Worm (Caenorhabditis elegans): ENCODE results near the gene C05E11.7.

C05E11.7 gene

ce11 chrX:4577941-4578340 lies 7.5 kb downstream of the C05E11.7 start, which contains the start of gene C05E11.3:
Gene C05E11.3, plus strand, starts transcription at chrX:4578241.
- TF ChIP-seq snpc-4 (tag; optimal IDR thresholded peaks at IDR 0.05): no peak
- TF ChIP-seq lin-32 (GFP tag; optimal IDR thresholded peaks at IDR 0.05): no peak
- TF ChIP-seq lin-13 (tag; optimal IDR thresholded peaks at IDR 0.05): no peak
- no peak for TF ChIP-seq sem-2 (GFP tag; optimal IDR thresholded peaks at IDR 0.05)
- no peak for TF ChIP-seq tbx-8 (GFP tag; optimal IDR thresholded peaks at IDR 0.05)
- TF ChIP-seq nhr-2 (tag; optimal IDR thresholded peaks at IDR 0.05): no peak
- TF ChIP-seq zip-8 (tag; optimal IDR thresholded peaks at IDR 0.05): no peak
- no peak for TF ChIP-seq M03D4.4 (tag; optimal IDR thresholded peaks at IDR 0.05)
- TF ChIP-seq bed-3 (GFP tag; optimal IDR thresholded peaks at IDR 0.05): no peak
- no peak for TF ChIP-seq elt-3 (tag; optimal IDR thresholded peaks at IDR 0.05)
- no peak for TF ChIP-seq nhr-12 (tag; optimal IDR thresholded peaks at IDR 0.05)
- TF ChIP-seq hlh-1 (tag; optimal IDR thresholded peaks at IDR 0.05): no peak
- no peak for TF ChIP-seq ces-1 (GFP tag; optimal IDR thresholded peaks at IDR 0.05)
- TF ChIP-seq nhr-28 (tag; optimal IDR thresholded peaks at IDR 0.05): no peak
- no peak for TF ChIP-seq elt-1 (tag; optimal IDR thresholded peaks at IDR 0.05; ENCODE audit: borderline replicate concordance, insufficient read depth)
- TF ChIP-seq cnd-1 (tag; optimal IDR thresholded peaks at IDR 0.05): no peak
- no peak for TF ChIP-seq mep-1 (tag; optimal IDR thresholded peaks at IDR 0.05)
- no peak for TF ChIP-seq ceh-43 (GFP tag; optimal IDR thresholded peaks at IDR 0.05)

DNA sequence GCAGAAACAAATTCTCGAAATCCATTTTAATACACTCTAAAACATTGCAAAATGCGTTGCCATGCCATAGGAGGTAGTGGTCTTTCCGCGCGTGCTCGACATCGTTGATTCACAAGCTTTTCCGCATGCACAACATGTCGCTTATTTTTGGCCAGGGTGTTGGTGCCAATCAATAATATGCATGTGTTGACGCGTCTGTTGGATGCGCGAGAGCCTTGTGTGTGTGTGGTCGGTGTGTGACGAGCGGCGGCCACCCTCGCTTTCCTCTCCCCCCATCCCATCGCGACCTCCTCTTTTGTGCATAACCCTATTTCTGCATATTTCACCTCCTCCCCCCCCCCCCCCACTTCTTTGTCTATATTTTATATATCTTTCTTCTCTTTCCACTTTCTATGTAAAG lies 9.2 kb downstream of the C05E11.7 start:
- peak; percentile 52 for TF ChIP-seq cnd-1 (tag; optimal IDR thresholded peaks at IDR 0.05)
- peak; percentile 37 for TF ChIP-seq ces-1 (GFP tag; optimal IDR thresholded peaks at IDR 0.05)
- peak; percentile 69 for TF ChIP-seq sptf-1 (tag; optimal IDR thresholded peaks at IDR 0.05)
- peak; percentile 17 for TF ChIP-seq drap-1 (GFP tag; optimal IDR thresholded peaks at IDR 0.05)
- no peak for TF ChIP-seq ceh-39 (tag; optimal IDR thresholded peaks at IDR 0.05)
- TF ChIP-seq nhr-237 (tag; optimal IDR thresholded peaks at IDR 0.05): no peak
- TF ChIP-seq mls-2 (tag; optimal IDR thresholded peaks at IDR 0.05): peak; percentile 71

- TF ChIP-seq ces-1 (GFP tag; optimal IDR thresholded peaks at IDR 0.05) (peak; percentile 68), nhr-12 (tag; optimal IDR thresholded peaks at IDR 0.05) (no peak)
Observed at ce11 chrX:4574873-4575272, 10.6 kb downstream of the C05E11.7 start.

ce11 chrX:4571137-4571536 lies 14.3 kb downstream of the C05E11.7 start, which contains the start of gene amt-1:
Gene amt-1, plus strand, starts transcription at chrX:4571437.
- TF ChIP-seq nhr-76 (tag; optimal IDR thresholded peaks at IDR 0.05) (no peak), ztf-11 (tag; optimal IDR thresholded peaks at IDR 0.05) (no peak), sem-2 (GFP tag; optimal IDR thresholded peaks at IDR 0.05) (no peak), nhr-237 (tag; optimal IDR thresholded peaks at IDR 0.05) (no peak), zip-8 (tag; optimal IDR thresholded peaks at IDR 0.05) (no peak), elt-3 (tag; optimal IDR thresholded peaks at IDR 0.05) (no peak), cnd-1 (tag; optimal IDR thresholded peaks at IDR 0.05) (no peak), ceh-39 (tag; optimal IDR thresholded peaks at IDR 0.05) (no peak), ham-2 (GFP tag; optimal IDR thresholded peaks at IDR 0.05) (no peak)

DNA sequence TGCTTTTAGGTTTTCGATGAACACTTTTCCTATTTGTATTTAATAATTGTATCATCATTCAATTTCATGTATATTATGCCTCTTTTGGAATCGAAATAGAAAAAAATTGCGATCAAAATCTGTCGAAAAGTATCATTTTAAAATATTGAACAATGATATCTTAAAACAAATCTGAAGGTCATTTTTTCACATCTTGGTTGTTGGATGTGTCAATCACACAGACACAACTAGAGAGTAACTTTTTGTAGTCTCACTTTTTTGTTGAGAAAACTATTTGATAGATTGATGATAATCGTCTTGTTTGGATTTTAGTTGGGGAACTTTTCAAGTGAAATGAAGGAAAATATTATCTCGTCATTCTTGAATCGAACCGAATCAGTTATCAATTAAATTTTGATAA lies 16.2 kb downstream of the C05E11.7 start:
- no peak for TF ChIP-seq zip-8 (tag; optimal IDR thresholded peaks at IDR 0.05)
- TF ChIP-seq pha-4 (tag; optimal IDR thresholded peaks at IDR 0.05): no peak
- no peak for TF ChIP-seq blmp-1 (tag; optimal IDR thresholded peaks at IDR 0.05)
- no peak for TF ChIP-seq ceh-83 (GFP tag; optimal IDR thresholded peaks at IDR 0.05)
- TF ChIP-seq unc-62 (GFP tag; optimal IDR thresholded peaks at IDR 0.05): no peak
- TF ChIP-seq mep-1 (tag; optimal IDR thresholded peaks at IDR 0.05): no peak
- TF ChIP-seq nhr-12 (tag; optimal IDR thresholded peaks at IDR 0.05): no peak
- TF ChIP-seq flh-1 (GFP tag; optimal IDR thresholded peaks at IDR 0.05): no peak
- TF ChIP-seq lin-13 (tag; optimal IDR thresholded peaks at IDR 0.05): no peak
- no peak for TF ChIP-seq M03D4.4 (tag; optimal IDR thresholded peaks at IDR 0.05)
- TF ChIP-seq nhr-237 (tag; optimal IDR thresholded peaks at IDR 0.05): no peak
- no peak for TF ChIP-seq ceh-39 (tag; optimal IDR thresholded peaks at IDR 0.05)
- no peak for TF ChIP-seq ces-1 (GFP tag; optimal IDR thresholded peaks at IDR 0.05)
- no peak for TF ChIP-seq unc-120 (tag; optimal IDR thresholded peaks at IDR 0.05; ENCODE audit: poor library complexity, severe bottlenecking)
- no peak for TF ChIP-seq elt-3 (tag; optimal IDR thresholded peaks at IDR 0.05)
- no peak for TF ChIP-seq lin-32 (GFP tag; optimal IDR thresholded peaks at IDR 0.05)
- no peak for TF ChIP-seq tbx-8 (GFP tag; optimal IDR thresholded peaks at IDR 0.05)
- TF ChIP-seq bed-3 (GFP tag; optimal IDR thresholded peaks at IDR 0.05): no peak
